Fruit fly (Drosophila melanogaster) Kc167 (cell line): ENCODE results near the gene Mps1.

Source experiments
- Myc ChIP-seq: fragments of >200 bp; optimal IDR thresholded peaks from 2 replicates; lab custom pipeline; 2017; ENCODE audit warnings: missing external identifiers
- Sin3A ChIP-seq: fragments of >200 bp; optimal IDR thresholded peaks from 2 replicates; lab custom pipeline; 2018; ENCODE audit warnings: missing external identifiers
- h ChIP-seq: fragments of >200 bp; optimal IDR thresholded peaks from 3 replicates; lab custom pipeline; 2018; ENCODE audit warnings: missing external identifiers
- insv ChIP-seq: fragments of >200 bp; optimal IDR thresholded peaks from 3 replicates; lab custom pipeline; 2018; ENCODE audit warnings: missing external identifiers
- psq ChIP-seq: fragments of >200 bp; optimal IDR thresholded peaks from 2 replicates; lab custom pipeline; 2017; ENCODE audit warnings: missing external identifiers
- ttk ChIP-seq: sonication (Bioruptor generic); optimal IDR thresholded peaks from 2 replicates; lab custom pipeline; 2017; ENCODE audit warnings: missing external identifiers

Mps1 gene

DNA sequence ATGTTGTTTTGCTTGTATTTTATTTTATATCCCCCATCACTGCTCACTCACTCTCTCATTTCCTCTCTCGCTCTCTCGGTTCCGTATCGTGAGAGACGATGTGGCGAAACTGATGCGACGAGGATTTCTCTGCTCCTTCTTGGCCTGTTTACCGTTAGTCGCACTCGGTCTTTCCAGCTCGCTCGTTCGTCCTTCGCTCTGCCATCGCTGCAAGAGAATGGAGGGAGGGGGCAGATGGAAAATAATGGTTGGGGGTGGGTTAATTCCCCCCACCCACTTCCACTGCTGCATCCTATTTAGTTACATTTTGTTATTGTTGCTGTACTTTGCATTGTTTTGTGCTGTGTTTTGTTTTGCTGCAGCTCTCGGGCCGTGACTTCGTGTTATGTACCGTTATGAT is 17.2 kb upstream of the Mps1 start:
- TF ChIP-seq Myc (lab: Kevin White, UChicago) (no peak), psq (no peak)

DNA sequence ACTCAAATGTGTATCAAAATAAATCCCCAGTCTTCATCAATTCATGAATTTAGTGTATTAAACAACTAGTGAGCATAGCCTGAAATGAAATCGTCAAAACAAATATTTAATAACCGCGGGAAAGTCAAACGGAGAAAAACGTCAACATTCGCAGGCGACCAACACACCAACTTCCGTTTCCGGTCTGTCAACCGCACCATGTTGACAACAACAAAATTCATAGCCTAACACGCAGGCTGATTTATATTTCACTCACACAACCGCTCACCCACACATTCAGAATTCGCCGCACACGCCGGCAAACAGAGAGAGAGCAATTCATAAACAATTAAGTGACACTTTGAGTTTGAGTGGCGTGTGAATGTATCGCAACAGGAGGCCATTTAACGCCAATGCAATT is 16.0 kb upstream of the Mps1 start:
- TF ChIP-seq Myc (lab: Kevin White, UChicago) (no peak), insv (lab: Kevin White, UChicago) (no peak), psq (no peak), h (no peak), ttk (lab: Kevin White, UChicago) (no peak)

DNA sequence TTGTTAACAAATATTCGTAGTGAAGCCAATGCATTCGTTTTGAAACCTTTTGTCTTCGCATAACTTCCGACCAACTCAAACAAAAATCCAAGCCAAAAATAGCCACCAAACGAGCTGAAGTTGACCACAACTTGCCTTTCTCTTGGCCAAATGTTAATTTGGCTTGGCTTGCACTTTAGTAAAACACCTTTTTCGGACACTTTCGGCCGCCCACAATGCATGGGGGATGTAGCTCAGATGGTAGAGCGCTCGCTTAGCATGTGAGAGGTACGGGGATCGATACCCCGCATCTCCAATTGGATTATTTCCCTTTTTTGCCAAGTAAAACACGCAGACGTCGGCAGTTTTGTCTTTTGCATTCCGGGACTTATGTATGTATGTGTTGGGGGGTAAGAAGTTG is 14.1 kb upstream of the Mps1 start:
- TF ChIP-seq Myc (lab: Kevin White, UChicago) (no peak), ttk (lab: Kevin White, UChicago) (no peak)

DNA sequence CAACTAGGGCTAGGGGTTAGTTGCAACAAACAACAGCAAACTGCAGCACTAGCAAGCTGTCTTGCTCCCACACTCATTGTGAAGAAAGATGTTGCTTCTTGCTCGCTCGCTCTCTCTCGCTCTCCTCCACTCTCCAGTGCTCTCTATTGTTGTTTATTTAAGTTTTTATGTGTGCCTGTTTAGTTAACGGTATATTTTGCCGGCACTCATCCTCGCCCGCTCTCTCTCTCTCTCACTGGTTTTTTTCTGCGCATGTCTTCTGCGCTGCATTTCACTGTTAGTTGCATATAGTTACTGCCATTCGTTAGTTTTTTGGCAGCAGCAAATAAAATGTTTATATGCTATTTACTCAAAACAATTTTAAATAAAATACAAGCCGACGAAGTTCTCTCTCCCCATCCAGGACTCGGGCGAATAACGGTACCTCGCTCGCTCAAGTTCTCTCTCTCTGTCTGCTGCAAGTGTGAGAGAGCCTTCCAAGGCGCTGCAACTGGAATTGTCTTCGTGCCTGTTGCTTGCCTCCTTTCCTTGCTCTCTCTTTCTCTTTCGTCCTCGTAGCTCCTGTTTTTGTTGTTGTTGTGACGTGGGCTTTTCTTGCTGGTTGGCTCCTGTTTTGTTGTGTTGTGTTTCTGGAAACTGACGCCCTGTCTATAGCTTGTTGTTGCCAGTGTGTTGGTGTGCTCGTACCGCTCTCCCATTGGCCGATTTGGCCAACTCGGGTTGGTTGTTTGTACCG is 4.8 kb upstream of the Mps1 start:
- TF ChIP-seq psq = no peak
- TF ChIP-seq ttk (lab: Kevin White, UChicago) = no peak

DNA sequence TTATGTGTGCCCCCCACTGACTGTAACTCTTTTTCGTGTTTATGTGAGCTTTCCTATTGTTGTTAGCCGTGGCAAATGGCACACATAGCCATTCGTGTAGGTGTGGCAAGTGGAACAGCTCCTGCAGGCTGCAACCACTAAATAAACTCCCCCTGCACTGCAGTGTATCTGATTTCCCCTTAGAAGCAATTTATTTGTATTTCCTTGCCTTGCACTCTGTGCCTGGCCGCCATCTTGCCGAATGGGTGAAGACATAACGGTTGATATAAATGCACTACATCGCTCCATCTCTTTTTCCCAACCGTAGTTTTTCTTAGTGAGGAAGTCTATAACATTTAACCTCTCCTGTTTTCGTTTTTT is 4.3 kb upstream of the Mps1 start:
- no peak for TF ChIP-seq h
- no peak for TF ChIP-seq Myc (lab: Kevin White, UChicago)
- no peak for TF ChIP-seq insv (lab: Kevin White, UChicago)
- TF ChIP-seq psq = no peak
- TF ChIP-seq Sin3A = no peak
- TF ChIP-seq ttk (lab: Kevin White, UChicago) = no peak

DNA sequence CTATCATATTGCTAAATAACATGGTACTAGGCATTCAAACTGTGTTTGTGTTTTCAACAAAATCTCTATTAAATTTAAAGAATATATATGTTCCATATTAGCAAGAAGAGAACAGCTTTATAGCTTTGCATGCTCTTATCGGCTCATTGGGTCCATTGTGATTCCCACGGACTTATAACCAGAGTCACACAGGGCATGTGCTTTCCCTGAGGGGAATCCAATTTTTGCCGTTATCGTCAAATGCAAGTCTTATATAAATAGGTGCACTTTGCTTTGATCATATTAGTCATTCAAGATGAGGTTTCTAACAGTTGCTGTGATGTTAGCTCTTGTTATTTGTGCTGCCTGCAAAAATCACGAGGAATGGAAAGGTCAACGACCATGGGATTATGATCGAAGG is 3.8 kb upstream of the Mps1 start, which contains the start of gene CG45045:
TSS of gene CG45045 (plus strand) at position 294 of the 400 bp plus-strand sequence.
- TF ChIP-seq Myc (lab: Kevin White, UChicago) (no peak), psq (no peak), h (no peak), ttk (lab: Kevin White, UChicago) (no peak), Sin3A (no peak), insv (lab: Kevin White, UChicago) (no peak)

DNA sequence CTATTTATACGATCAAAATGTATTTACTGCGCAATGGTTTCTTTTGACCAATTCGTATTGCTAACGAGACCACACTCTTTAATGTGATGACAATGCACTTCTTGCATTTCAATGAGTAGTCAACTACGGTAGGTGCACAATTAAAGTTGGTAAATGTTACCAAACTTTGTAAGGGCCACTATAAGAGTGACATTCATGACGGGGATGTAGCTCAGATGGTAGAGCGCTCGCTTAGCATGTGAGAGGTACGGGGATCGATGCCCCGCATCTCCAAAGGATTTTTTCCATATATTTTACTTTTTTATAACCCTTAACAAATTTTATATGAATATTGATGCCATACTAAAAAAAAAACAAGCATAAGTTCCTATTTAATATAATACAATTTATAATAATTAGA is 3.1 kb upstream of the Mps1 start:
- no peak for TF ChIP-seq insv (lab: Kevin White, UChicago)
- TF ChIP-seq psq = no peak
- TF ChIP-seq Sin3A = no peak
- no peak for TF ChIP-seq ttk (lab: Kevin White, UChicago)
- no peak for TF ChIP-seq h
- TF ChIP-seq Myc (lab: Kevin White, UChicago) = no peak

DNA sequence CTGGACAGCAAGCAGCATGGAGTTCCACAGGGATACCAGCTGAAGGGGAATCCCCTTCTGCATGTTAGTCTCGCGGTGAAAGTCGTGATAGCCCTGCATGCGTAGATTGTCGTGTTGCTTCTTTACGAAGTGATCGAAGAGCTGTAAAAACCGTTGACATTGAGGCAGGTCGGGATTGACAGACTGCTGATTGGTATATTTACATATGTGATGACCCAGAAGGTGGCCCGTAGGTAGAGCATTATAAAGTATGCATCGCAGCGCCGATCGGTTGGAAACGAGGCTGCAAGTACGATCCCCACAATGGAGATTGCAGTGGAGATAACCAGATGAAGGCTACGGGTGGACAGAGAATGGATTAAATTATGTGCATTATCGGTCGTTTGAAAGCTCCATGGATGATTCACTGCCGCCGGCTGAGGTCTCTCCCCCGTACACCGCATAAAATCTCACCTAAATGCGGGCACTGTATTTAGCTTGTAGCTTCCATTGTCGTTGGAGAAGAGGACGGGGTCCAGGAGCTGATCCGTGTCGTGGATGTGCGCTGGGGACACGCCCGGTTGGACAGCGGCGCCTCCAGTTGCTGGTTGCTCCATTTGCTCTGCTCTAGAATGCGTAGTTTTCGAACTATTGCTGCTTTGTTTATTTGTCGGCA is 742 bp upstream of the Mps1 start:
- TF ChIP-seq ttk (lab: Kevin White, UChicago) (no peak), Myc (lab: Kevin White, UChicago) (no peak), h (no peak), psq (no peak), insv (lab: Kevin White, UChicago) (no peak), Sin3A (no peak)

DNA sequence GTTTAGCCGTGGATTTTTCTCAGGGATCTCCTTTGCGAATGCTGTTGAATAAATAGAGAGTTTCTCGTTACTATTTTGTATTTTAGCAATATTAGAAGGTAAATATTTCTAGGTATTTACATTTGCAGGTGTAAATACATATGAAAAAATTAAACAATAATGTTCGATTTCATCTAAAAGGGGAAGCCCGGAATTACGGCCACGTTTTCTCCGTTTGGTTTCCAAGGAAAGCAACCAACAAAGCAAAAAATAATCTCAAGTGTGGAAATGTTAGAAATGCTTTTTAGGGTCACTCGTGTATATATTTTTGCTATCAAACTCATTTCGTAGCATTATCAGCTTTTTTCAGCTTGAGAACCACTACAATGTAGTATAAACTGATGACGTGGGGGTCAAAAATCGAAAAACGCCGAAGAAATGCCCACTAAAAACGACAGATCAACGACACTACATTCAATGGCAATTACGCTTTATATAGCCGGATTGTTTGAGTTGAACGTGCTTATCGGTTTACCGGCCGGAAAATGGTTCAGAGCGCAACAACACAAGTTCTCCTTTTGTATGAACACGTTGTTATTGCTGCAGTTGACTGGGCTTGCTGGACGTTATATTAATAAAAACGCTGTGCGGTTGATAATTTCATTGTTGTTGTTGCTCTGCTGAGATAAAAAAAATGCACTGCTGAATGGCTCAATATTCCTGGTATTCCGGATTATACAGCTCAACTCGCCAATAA is 7.2 kb downstream of the Mps1 start:
- TF ChIP-seq insv (lab: Kevin White, UChicago) (no peak), ttk (lab: Kevin White, UChicago) (no peak), psq (no peak), Myc (lab: Kevin White, UChicago) (no peak), h (no peak), Sin3A (no peak)

DNA sequence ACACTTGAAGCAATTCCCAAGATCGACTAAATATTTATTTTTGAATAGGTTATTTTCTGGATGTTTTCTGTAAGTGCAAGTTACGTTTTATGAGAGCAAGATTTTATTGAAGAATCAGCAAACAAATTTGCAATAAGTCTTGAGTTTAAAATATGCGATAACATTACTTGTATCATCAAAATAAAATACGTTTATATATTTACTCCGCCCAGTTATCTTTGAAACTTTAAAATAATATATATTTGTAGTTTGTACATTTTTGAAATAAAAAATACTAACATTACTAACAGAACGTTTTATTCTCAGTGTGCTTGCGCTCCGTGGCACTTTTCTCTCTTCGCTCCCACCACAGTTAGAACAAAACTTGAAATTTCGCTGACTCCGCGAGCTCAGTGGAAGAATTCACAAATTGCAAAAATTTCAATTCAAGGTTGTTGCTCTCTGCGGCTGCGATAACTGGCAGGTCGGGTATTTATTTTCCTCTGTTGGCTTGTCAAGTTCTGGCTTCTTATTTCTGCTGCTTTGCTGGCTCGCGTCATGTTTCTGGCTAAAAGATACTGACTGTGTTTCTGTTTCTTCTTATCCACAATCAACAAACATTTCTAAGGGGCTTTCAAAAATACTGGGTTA is 8.4 kb downstream of the Mps1 start:
- TF ChIP-seq psq (no peak), h (no peak), insv (lab: Kevin White, UChicago) (no peak), ttk (lab: Kevin White, UChicago) (no peak), Sin3A (no peak)

DNA sequence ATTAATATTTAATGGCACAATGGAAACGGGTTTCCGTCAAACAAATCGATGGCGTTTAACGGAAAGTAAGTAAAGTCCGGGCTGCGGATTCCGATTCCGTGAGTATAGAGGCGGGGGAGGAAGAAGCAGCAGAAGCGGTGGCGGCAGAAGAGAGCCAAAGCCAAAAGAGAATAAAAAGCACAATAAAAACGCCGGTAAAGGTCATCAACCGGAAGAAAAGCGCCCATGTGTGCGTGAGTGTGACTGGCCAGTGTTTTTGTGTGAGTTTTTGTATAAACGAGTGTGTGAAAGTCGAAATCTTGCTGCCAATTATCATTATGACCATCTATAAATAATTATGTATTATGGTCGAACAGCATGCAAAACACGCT is 9.2 kb downstream of the Mps1 start:
- TF ChIP-seq ttk (lab: Kevin White, UChicago) (no peak), h (no peak), psq (no peak), insv (lab: Kevin White, UChicago) (no peak), Sin3A (no peak), Myc (lab: Kevin White, UChicago) (no peak)

DNA sequence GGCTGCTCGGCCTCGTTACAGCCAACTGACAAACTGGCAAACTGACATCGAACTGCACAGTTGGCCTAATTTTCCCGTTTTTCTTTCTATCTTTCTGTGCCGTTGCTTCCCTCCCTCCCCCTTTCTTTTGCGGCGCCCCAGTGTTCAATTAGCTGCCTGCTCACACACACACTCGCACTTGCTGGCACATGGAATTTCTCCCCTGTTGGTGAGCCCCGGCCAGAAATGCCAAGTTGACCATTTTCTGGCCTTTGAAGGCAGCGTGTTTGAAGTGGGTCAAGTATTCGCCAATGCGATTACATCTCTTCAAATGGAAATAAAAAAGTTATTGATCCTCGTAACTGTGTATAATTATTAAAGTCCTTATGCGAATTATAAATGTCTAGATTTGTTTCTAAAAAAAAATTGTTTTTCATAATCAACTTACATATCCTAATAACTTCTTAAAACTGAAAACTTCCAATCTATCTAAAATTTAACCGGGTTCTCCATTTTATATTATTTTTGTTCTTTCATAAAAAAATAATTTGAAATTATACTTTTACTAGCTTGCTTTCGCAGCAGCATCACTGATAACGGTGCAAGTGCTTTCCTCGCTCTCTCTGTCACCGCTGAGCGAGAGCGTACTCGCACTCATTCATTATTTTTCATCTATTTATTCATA is 9.7 kb downstream of the Mps1 start:
- TF ChIP-seq Sin3A (no peak), Myc (lab: Kevin White, UChicago) (no peak), psq (no peak), insv (lab: Kevin White, UChicago) (no peak), h (no peak), ttk (lab: Kevin White, UChicago) (no peak)
